Fruit fly (Drosophila melanogaster): ENCODE data around the gene CG3982.
A peak's percentile ranks its signal among the peaks of the same experiment; 100 is the strongest.

The CG3982 gene

dm6 chr3L:9400697-9401353, 16.4 kb downstream of the CG3982 start:
- no peak for TF ChIP-seq CG17801 (GFP tag; optimal IDR thresholded peaks at IDR 0.05; ENCODE audit: partially characterized antibody)

DNA sequence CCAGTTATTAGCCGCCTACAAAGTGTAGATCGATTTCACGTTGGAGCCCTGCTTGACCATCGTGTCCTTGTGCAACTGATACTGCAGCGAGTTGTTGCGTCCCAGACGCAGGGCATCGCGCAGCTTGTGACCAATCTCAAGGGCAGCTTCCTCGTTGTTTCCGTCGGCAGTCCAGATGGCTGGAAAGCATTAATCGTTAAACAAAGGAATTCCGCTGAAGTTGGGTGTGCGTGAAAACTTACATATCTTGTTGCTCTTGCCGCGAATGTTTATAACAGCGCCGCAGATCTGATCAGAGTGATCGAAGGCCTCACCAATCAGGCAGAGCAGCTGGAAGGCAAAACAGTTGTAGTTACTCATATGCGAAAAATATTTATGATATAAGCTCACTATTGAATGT, 17.3 kb downstream of the CG3982 start:
- no peak for TF ChIP-seq CG17801 (GFP tag; optimal IDR thresholded peaks at IDR 0.05; ENCODE audit: partially characterized antibody)

dm6 chr3L:9399013-9399750, 18.0 kb downstream of the CG3982 start, which contains the start of gene CG4080:
Gene CG4080 (minus strand): TSS chr3L:9399227.
- TF ChIP-seq CG17801 (GFP tag; optimal IDR thresholded peaks at IDR 0.05; ENCODE audit: partially characterized antibody), result peak; percentile 68

dm6 chr3L:9398435-9398981, 18.7 kb downstream of the CG3982 start:
- TF ChIP-seq CG17801 (GFP tag; optimal IDR thresholded peaks at IDR 0.05; ENCODE audit: partially characterized antibody), result no peak

DNA sequence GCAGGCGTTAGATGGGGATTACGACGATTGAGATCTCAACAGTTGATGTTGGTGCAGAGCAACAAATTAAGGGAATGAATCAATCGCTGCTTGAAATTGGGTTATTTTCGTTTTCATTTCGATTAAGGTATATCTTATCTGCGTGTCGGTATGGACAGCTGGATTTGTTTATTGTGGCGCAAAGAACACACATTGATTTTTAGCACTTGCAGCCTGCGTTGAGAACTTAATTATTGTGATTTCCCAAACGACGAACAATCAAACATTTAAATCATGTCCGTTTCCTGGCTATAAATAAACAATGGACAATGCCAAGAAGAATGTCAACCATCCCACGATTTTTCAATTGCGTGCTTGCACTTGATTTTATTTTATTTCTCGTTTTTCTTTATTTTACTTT, 19.2 kb downstream of the CG3982 start:
- TF ChIP-seq CG17801 (GFP tag; optimal IDR thresholded peaks at IDR 0.05; ENCODE audit: partially characterized antibody), result no peak

- peak; percentile 58 for TF ChIP-seq CG17801 (GFP tag; optimal IDR thresholded peaks at IDR 0.05; ENCODE audit: partially characterized antibody)
These were observed 20.0 kb downstream of the CG3982 start for dm6 chr3L:9397156-9397555.

DNA sequence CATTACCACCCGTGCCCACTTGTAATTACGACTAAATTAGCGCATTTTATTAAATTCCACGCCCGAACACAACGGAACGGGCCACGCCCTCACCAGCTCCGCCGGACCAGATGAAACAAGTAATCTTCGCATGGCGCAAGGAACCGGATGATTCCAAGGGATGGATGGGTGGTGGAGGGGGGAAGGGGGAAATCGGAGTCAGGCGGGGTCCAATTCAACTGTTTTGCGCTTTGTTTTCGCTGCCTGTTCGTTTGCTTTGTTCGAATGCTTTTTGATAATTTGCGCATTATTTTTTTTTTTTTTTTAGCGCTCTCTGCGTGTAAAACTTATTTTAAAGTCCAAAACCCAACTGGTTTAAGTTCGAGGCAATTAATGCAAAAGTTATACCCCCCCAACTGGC, 20.5 kb downstream of the CG3982 start:
- no peak for TF ChIP-seq CG17801 (GFP tag; optimal IDR thresholded peaks at IDR 0.05; ENCODE audit: partially characterized antibody)

- peak; percentile 11 for TF ChIP-seq CG17801 (GFP tag; optimal IDR thresholded peaks at IDR 0.05; ENCODE audit: partially characterized antibody)
These were observed 21.1 kb downstream of the CG3982 start for dm6 chr3L:9396038-9396437.

dm6 chr3L:9391340-9391980, 25.7 kb downstream of the CG3982 start:
- no peak for TF ChIP-seq CG17801 (GFP tag; optimal IDR thresholded peaks at IDR 0.05; ENCODE audit: partially characterized antibody)

dm6 chr3L:9384445-9385079, 32.6 kb downstream of the CG3982 start:
- TF ChIP-seq CG17801 (GFP tag; optimal IDR thresholded peaks at IDR 0.05; ENCODE audit: partially characterized antibody), result no peak

dm6 chr3L:9383345-9384075, 33.7 kb downstream of the CG3982 start, which contains the start of gene Hsp27:
Gene Hsp27 (plus strand): TSS chr3L:9384063.
- peak; percentile 99 for TF ChIP-seq CG17801 (GFP tag; optimal IDR thresholded peaks at IDR 0.05; ENCODE audit: partially characterized antibody)

dm6 chr3L:9381602-9382001, 35.6 kb downstream of the CG3982 start, which contains the start of gene Hsp23:
Gene Hsp23 (plus strand): TSS chr3L:9381882.
- no peak for TF ChIP-seq CG17801 (GFP tag; optimal IDR thresholded peaks at IDR 0.05; ENCODE audit: partially characterized antibody)

DNA sequence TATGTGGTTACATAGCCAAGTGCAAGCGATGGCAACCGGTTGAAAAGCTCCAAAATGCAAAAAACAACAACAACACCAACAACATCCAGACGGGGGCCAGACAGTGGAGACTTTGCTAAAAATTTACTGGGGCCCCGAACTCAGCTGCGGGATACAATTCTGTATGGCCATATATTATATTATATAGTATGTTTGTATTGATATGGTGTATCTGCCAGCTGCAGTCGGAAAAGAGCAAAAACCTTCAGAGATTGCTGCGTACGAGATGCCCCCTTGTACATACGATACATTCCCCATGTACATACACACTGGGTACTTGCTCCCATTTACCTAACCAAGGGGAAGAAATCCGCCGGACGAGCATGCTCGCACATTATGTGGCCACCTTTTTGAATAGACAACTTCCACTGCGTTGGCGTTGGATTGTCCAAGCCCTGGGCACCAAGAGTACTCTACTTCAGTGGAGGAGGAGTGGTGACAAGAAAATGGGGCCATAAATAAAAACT, 36.8 kb downstream of the CG3982 start:
- no peak for TF ChIP-seq CG17801 (GFP tag; optimal IDR thresholded peaks at IDR 0.05; ENCODE audit: partially characterized antibody)

Measured in ovary, adult (tissue).